Fruit fly (Drosophila melanogaster) Kc167 (cell line): Measurements from ENCODE around the gene CG9459.

Experiments used
- Myc ChIP-seq: fragments of >200 bp; optimal IDR thresholded peaks from 2 replicates; lab custom pipeline; 2017; ENCODE audit warnings: missing external identifiers
- Sin3A ChIP-seq: fragments of >200 bp; optimal IDR thresholded peaks from 2 replicates; lab custom pipeline; 2018; ENCODE audit warnings: missing external identifiers
- insv ChIP-seq: fragments of >200 bp; optimal IDR thresholded peaks from 3 replicates; lab custom pipeline; 2018; ENCODE audit warnings: missing external identifiers

- TF ChIP-seq Myc = no peak
- no peak for TF ChIP-seq insv (lab: Kevin White, UChicago)
- no peak for TF ChIP-seq Sin3A
These were observed 5.5 kb upstream of the CG9459 start, which contains the start of gene CG34302 for dm6 chr3R:9823723-9824122.
